Worm (Caenorhabditis elegans): Measurements from ENCODE around the gene E02H1.1.

The E02H1.1 gene

ce11 chrII:9566045-9566444 is 24.9 kb downstream of the E02H1.1 start:
- TF ChIP-seq mab-5 (tag; optimal IDR thresholded peaks at IDR 0.05) = no peak
- peak; percentile 75 for TF ChIP-seq ham-2 (GFP tag; optimal IDR thresholded peaks at IDR 0.05)
- TF ChIP-seq nhr-2 (tag; optimal IDR thresholded peaks at IDR 0.05) = no peak
- TF ChIP-seq sptf-1 (tag; optimal IDR thresholded peaks at IDR 0.05) = peak; percentile 95
- no peak for TF ChIP-seq lin-13 (tag; optimal IDR thresholded peaks at IDR 0.05)
- TF ChIP-seq sem-2 (GFP tag; optimal IDR thresholded peaks at IDR 0.05) = peak; percentile 90
- peak; percentile 57 for TF ChIP-seq unc-39 (tag; optimal IDR thresholded peaks at IDR 0.05)
- no peak for TF ChIP-seq nhr-28 (tag; optimal IDR thresholded peaks at IDR 0.05)
- no peak for TF ChIP-seq nhr-12 (tag; optimal IDR thresholded peaks at IDR 0.05)
- TF ChIP-seq zip-8 (tag; optimal IDR thresholded peaks at IDR 0.05) = no peak
- no peak for TF ChIP-seq blmp-1 (tag; optimal IDR thresholded peaks at IDR 0.05)
- peak; percentile 85 for TF ChIP-seq bed-3 (GFP tag; optimal IDR thresholded peaks at IDR 0.05)
- peak; percentile 6 for TF ChIP-seq mep-1 (tag; optimal IDR thresholded peaks at IDR 0.05)
- TF ChIP-seq unc-62 (GFP tag; optimal IDR thresholded peaks at IDR 0.05) = peak; percentile 17
- peak; percentile 86 for TF ChIP-seq lin-32 (GFP tag; optimal IDR thresholded peaks at IDR 0.05)
- TF ChIP-seq drap-1 (GFP tag; optimal IDR thresholded peaks at IDR 0.05) = peak; percentile 92
- peak; percentile 91 for TF ChIP-seq ceh-83 (GFP tag; optimal IDR thresholded peaks at IDR 0.05)
- TF ChIP-seq tbx-8 (GFP tag; optimal IDR thresholded peaks at IDR 0.05) = peak; percentile 85
- no peak for TF ChIP-seq snpc-4 (tag; optimal IDR thresholded peaks at IDR 0.05)
- no peak for TF ChIP-seq pha-4 (tag; optimal IDR thresholded peaks at IDR 0.05)
- TF ChIP-seq unc-120 (tag; optimal IDR thresholded peaks at IDR 0.05; ENCODE audit: poor library complexity, severe bottlenecking) = peak; percentile 84
- TF ChIP-seq ceh-43 (GFP tag; optimal IDR thresholded peaks at IDR 0.05) = peak; percentile 90
- peak; percentile 79 for TF ChIP-seq flh-1 (GFP tag; optimal IDR thresholded peaks at IDR 0.05)
- TF ChIP-seq nhr-76 (tag; optimal IDR thresholded peaks at IDR 0.05) = no peak
- TF ChIP-seq ztf-11 (tag; optimal IDR thresholded peaks at IDR 0.05) = peak; percentile 22
- no peak for TF ChIP-seq elt-1 (tag; optimal IDR thresholded peaks at IDR 0.05; ENCODE audit: borderline replicate concordance, insufficient read depth)
- TF ChIP-seq ceh-39 (tag; optimal IDR thresholded peaks at IDR 0.05) = no peak
- peak; percentile 93 for TF ChIP-seq cnd-1 (tag; optimal IDR thresholded peaks at IDR 0.05)
- no peak for TF ChIP-seq lsy-2 (tag; optimal IDR thresholded peaks at IDR 0.05)
- peak; percentile 95 for TF ChIP-seq mls-2 (tag; optimal IDR thresholded peaks at IDR 0.05)
- TF ChIP-seq M03D4.4 (tag; optimal IDR thresholded peaks at IDR 0.05) = peak; percentile 94
- peak; percentile 21 for TF ChIP-seq ces-1 (GFP tag; optimal IDR thresholded peaks at IDR 0.05)
- no peak for TF ChIP-seq elt-3 (tag; optimal IDR thresholded peaks at IDR 0.05)
- no peak for TF ChIP-seq nhr-237 (tag; optimal IDR thresholded peaks at IDR 0.05)
- peak; percentile 23 for TF ChIP-seq hlh-1 (tag; optimal IDR thresholded peaks at IDR 0.05)

DNA sequence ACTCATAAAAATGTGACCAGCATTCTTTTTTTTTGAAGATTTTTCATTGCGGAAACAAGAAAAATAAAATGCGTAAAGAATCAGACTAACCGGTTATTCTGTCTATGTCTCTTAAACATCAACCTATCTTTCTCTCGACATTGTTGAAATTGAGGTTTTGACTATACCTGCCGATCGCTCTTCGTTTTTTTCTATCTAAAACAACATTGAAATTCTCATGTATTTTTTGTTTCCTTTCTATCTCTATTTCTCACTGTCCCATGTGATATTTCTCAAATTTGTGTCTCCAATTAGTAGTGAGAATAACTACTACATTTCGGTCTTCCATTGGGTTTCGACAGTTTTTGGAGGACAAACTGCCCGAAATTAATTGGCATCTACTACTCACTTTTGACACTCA is 30.1 kb downstream of the E02H1.1 start:
- TF ChIP-seq drap-1 (GFP tag; optimal IDR thresholded peaks at IDR 0.05) (no peak), unc-120 (tag; optimal IDR thresholded peaks at IDR 0.05; ENCODE audit: poor library complexity, severe bottlenecking) (no peak), ces-1 (GFP tag; optimal IDR thresholded peaks at IDR 0.05) (no peak), mls-2 (tag; optimal IDR thresholded peaks at IDR 0.05) (no peak), flh-1 (GFP tag; optimal IDR thresholded peaks at IDR 0.05) (no peak), cnd-1 (tag; optimal IDR thresholded peaks at IDR 0.05) (no peak), nhr-12 (tag; optimal IDR thresholded peaks at IDR 0.05) (no peak)

DNA sequence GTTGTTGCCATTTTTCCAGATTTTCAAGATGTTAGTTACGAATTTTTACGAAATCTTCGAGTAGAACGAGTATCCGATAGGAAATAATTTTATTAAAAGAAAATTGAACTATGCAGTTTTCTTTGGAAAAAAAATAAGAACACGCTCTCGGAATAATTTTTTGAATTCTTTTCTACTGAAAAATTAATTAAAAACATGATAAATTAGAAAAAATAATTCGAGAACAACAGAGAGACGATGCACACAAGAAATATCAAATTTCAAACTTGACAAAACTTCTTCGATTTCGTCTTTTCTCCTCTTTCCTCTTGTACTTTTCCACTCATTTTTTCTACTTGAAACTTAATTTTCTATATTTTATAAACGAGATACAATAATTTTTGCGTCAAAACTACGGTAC is 31.0 kb downstream of the E02H1.1 start, which contains the start of gene F35H8.4:
Gene F35H8.4, minus strand, starts transcription at position 101 of the 400 bp plus-strand sequence.
- TF ChIP-seq ceh-83 (GFP tag; optimal IDR thresholded peaks at IDR 0.05) (no peak), elt-3 (tag; optimal IDR thresholded peaks at IDR 0.05) (no peak), ceh-43 (GFP tag; optimal IDR thresholded peaks at IDR 0.05) (no peak), ceh-39 (tag; optimal IDR thresholded peaks at IDR 0.05) (no peak), mab-5 (tag; optimal IDR thresholded peaks at IDR 0.05) (no peak), elt-1 (tag; optimal IDR thresholded peaks at IDR 0.05; ENCODE audit: borderline replicate concordance, insufficient read depth) (no peak), cnd-1 (tag; optimal IDR thresholded peaks at IDR 0.05) (no peak), unc-62 (GFP tag; optimal IDR thresholded peaks at IDR 0.05) (no peak), M03D4.4 (tag; optimal IDR thresholded peaks at IDR 0.05) (no peak), tbx-8 (GFP tag; optimal IDR thresholded peaks at IDR 0.05) (no peak), drap-1 (GFP tag; optimal IDR thresholded peaks at IDR 0.05) (no peak)

DNA sequence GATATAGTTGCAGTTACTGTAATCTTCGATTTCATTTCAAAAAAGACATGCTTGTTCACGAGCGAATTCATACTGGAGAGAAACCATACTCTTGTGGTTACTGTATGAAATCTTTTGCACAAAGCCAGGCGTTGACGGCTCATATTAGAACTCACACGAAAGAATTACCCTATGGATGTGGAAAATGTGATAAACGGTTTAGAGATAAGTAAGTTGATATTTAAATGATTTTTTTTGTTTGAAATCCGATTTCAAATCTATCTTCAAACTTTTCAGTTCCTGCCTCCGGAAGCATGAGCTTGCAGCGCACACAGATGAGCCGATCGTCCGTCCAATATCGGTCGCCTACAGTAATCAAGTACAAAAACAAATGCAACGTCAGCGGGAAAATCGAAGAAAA is 32.1 kb downstream of the E02H1.1 start:
- TF ChIP-seq lsy-2 (tag; optimal IDR thresholded peaks at IDR 0.05) = no peak
- TF ChIP-seq M03D4.4 (tag; optimal IDR thresholded peaks at IDR 0.05) = no peak
- no peak for TF ChIP-seq zip-8 (tag; optimal IDR thresholded peaks at IDR 0.05)
- TF ChIP-seq lin-32 (GFP tag; optimal IDR thresholded peaks at IDR 0.05) = no peak

Data from whole organism, mixed stage, embryonic.